Fruit fly (Drosophila melanogaster) whole organism, embryonic: ENCODE results near the gene CG13022.

Experiments used
- Ada2b ChIP-seq: fragments of 200-800 bp; sonication (Bioruptor generic); IDR thresholded peaks from 2 replicates; pipeline ENCODE4 v1.3.6; 2022; ENCODE audit warnings: missing biosample characterization, missing genetic modification characterization
- B-H2 ChIP-seq: fragments of 200-800 bp; sonication (Bioruptor generic); optimal IDR thresholded peaks from 2 replicates; lab custom pipeline; 2018; ENCODE audit warnings: missing biosample characterization, mild to moderate bottlenecking, missing genetic modification characterization
- Bgb ChIP-seq: fragments of 200-800 bp; sonication (Bioruptor generic); IDR thresholded peaks from 2 replicates; pipeline ENCODE4 v1.3.6; 2022; ENCODE audit warnings: missing biosample characterization, missing genetic modification characterization; ENCODE audit not compliant: partially characterized antibody
- Blimp-1 ChIP-seq: fragments of 200-800 bp; sonication (Bioruptor generic); optimal IDR thresholded peaks from 3 replicates; lab custom pipeline; 2018; ENCODE audit warnings: missing biosample characterization, missing genetic modification characterization, mild to moderate bottlenecking, moderate library complexity, missing genetic modification reagents
- CG1024 ChIP-seq: fragments of 200-800 bp; sonication (Bioruptor generic); IDR thresholded peaks from 2 replicates; pipeline ENCODE4 v1.3.6; 2022; ENCODE audit warnings: missing biosample characterization, missing genetic modification characterization
- CG10431 ChIP-seq: fragments of 200-800 bp; sonication (Bioruptor generic); optimal IDR thresholded peaks from 3 replicates; lab custom pipeline; 2018; ENCODE audit warnings: missing biosample characterization, mild to moderate bottlenecking, missing genetic modification characterization
- CG11723 ChIP-seq: fragments of 200-800 bp; sonication (Bioruptor generic); optimal IDR thresholded peaks from 2 replicates; lab custom pipeline; 2017; ENCODE audit warnings: missing biosample characterization, mild to moderate bottlenecking, missing genetic modification characterization
- CG12769 ChIP-seq: fragments of 200-800 bp; sonication (Bioruptor generic); optimal IDR thresholded peaks from 2 replicates; lab custom pipeline; 2019; ENCODE audit warnings: missing biosample characterization, mild to moderate bottlenecking, missing genetic modification characterization, moderate library complexity
- CG13287 ChIP-seq: fragments of 200-800 bp; sonication (Bioruptor generic); IDR thresholded peaks from 2 replicates; pipeline ENCODE4 v1.3.6; 2022; ENCODE audit warnings: missing biosample characterization, missing genetic modification characterization; ENCODE audit not compliant: partially characterized antibody
- CG14667 ChIP-seq: fragments of 200-800 bp; sonication (Bioruptor generic); IDR thresholded peaks from 2 replicates; pipeline ENCODE4 v1.3.6; 2022; ENCODE audit warnings: missing biosample characterization, missing genetic modification characterization
- CG15073 ChIP-seq: fragments of 200-800 bp; sonication (Bioruptor generic); optimal IDR thresholded peaks from 2 replicates; lab custom pipeline; 2016; ENCODE audit warnings: missing biosample characterization, missing genetic modification characterization
- CG15269 ChIP-seq: fragments of 200-800 bp; sonication (Bioruptor generic); optimal IDR thresholded peaks from 2 replicates; lab custom pipeline; 2018; ENCODE audit warnings: missing biosample characterization, mild to moderate bottlenecking, missing genetic modification characterization, moderate library complexity
- CG15514 ChIP-seq: fragments of 200-800 bp; sonication (Bioruptor generic); optimal IDR thresholded peaks from 3 replicates; lab custom pipeline; 2017; ENCODE audit warnings: missing biosample characterization, missing genetic modification characterization, mild to moderate bottlenecking, moderate library complexity, missing genetic modification reagents
- CG15601 ChIP-seq: fragments of 200-800 bp; sonication (Bioruptor generic); optimal IDR thresholded peaks from 3 replicates; lab custom pipeline; 2019; ENCODE audit warnings: missing biosample characterization, mild to moderate bottlenecking, missing genetic modification characterization, moderate library complexity
- CG16779 ChIP-seq: fragments of 200-800 bp; sonication (Bioruptor generic); IDR thresholded peaks from 2 replicates; pipeline ENCODE4 v1.3.6; 2022; ENCODE audit warnings: missing biosample characterization, missing genetic modification characterization
- CG16813 ChIP-seq: fragments of 200-800 bp; sonication (Bioruptor generic); IDR thresholded peaks from 3 replicates; pipeline ENCODE4 v1.3.6; 2022; ENCODE audit warnings: missing biosample characterization, missing genetic modification characterization; ENCODE audit not compliant: partially characterized antibody
- CG17186 ChIP-seq: fragments of 200-800 bp; sonication (Bioruptor generic); optimal IDR thresholded peaks from 3 replicates; lab custom pipeline; 2017; ENCODE audit warnings: missing biosample characterization, missing genetic modification reagents, missing genetic modification characterization
- CG17912 ChIP-seq: fragments of 200-800 bp; sonication (Bioruptor generic); optimal IDR thresholded peaks from 2 replicates; lab custom pipeline; 2018; ENCODE audit warnings: missing biosample characterization, mild to moderate bottlenecking, missing genetic modification characterization
- CG2199 ChIP-seq: fragments of 200-800 bp; sonication (Bioruptor generic); IDR thresholded peaks from 3 replicates; pipeline ENCODE4 v1.3.6; 2022; ENCODE audit warnings: missing biosample characterization, missing genetic modification characterization
- CG34422 ChIP-seq: fragments of 200-800 bp; sonication (Bioruptor generic); IDR thresholded peaks from 3 replicates; pipeline ENCODE4 v1.3.6; 2022; ENCODE audit warnings: missing biosample characterization, missing genetic modification characterization
- CG6175 ChIP-seq: fragments of 200-800 bp; sonication (Bioruptor generic); IDR thresholded peaks from 3 replicates; pipeline ENCODE4 v1.3.6; 2022; ENCODE audit warnings: missing biosample characterization, missing genetic modification characterization
- CG7556 ChIP-seq: fragments of 200-800 bp; sonication (Bioruptor generic); optimal IDR thresholded peaks from 2 replicates; lab custom pipeline; 2017; ENCODE audit warnings: missing biosample characterization, mild to moderate bottlenecking, missing genetic modification characterization
- CG7745 ChIP-seq: fragments of 200-800 bp; sonication (Bioruptor generic); optimal IDR thresholded peaks from 2 replicates; lab custom pipeline; 2018; ENCODE audit warnings: missing biosample characterization, mild to moderate bottlenecking, missing genetic modification characterization, moderate library complexity
- CTCF ChIP-seq: fragments of 200-800 bp; sonication (Bioruptor generic); optimal IDR thresholded peaks from 2 replicates; lab custom pipeline; 2017; ENCODE audit warnings: missing biosample characterization, mild to moderate bottlenecking, missing genetic modification characterization, moderate library complexity
- Dip2 ChIP-seq: fragments of 200-800 bp; sonication (Bioruptor generic); IDR thresholded peaks from 2 replicates; pipeline ENCODE4 v1.3.6; 2022; ENCODE audit warnings: missing biosample characterization, missing genetic modification characterization
- Dll ChIP-seq: fragments of 200-800 bp; sonication (Bioruptor generic); IDR thresholded peaks from 4 replicates; pipeline ENCODE4 v1.3.6; 2022; ENCODE audit warnings: missing biosample characterization, missing genetic modification characterization; ENCODE audit not compliant: partially characterized antibody
- Fer2 ChIP-seq: fragments of 200-800 bp; sonication (Bioruptor generic); optimal IDR thresholded peaks from 2 replicates; lab custom pipeline; 2018; ENCODE audit warnings: missing biosample characterization, mild to moderate bottlenecking, missing genetic modification characterization, moderate library complexity
- Fer3 ChIP-seq: fragments of 200-800 bp; sonication (Bioruptor generic); optimal IDR thresholded peaks from 2 replicates; lab custom pipeline; 2018; ENCODE audit warnings: missing biosample characterization, mild to moderate bottlenecking, missing genetic modification characterization, moderate library complexity
- Hmx ChIP-seq: fragments of 200-800 bp; sonication (Bioruptor generic); optimal IDR thresholded peaks from 2 replicates; lab custom pipeline; 2016; ENCODE audit warnings: missing biosample characterization, missing genetic modification characterization
- Med ChIP-seq: fragments of 200-800 bp; sonication (Bioruptor generic); peaks from one replicate; lab custom pipeline; 2016; ENCODE audit warnings: missing biosample characterization, missing genetic modification characterization, mild to moderate bottlenecking, inconsistent platforms, moderate library complexity
- Nf-YB ChIP-seq: fragments of 200-800 bp; sonication (Bioruptor generic); optimal IDR thresholded peaks from 3 replicates; lab custom pipeline; 2019; ENCODE audit warnings: missing biosample characterization, mild to moderate bottlenecking, missing genetic modification characterization, moderate library complexity
- Sry-β ChIP-seq: fragments of 200-800 bp; sonication (Bioruptor generic); optimal IDR thresholded peaks from 2 replicates; lab custom pipeline; 2018; ENCODE audit warnings: missing biosample characterization, mild to moderate bottlenecking, missing genetic modification characterization, moderate library complexity
- abd-A ChIP-seq: fragments of 200-800 bp; sonication (Bioruptor generic); optimal IDR thresholded peaks from 3 replicates; lab custom pipeline; 2019; ENCODE audit warnings: missing biosample characterization, mild to moderate bottlenecking, missing genetic modification characterization, moderate library complexity
- amos ChIP-seq: fragments of 200-800 bp; sonication (Bioruptor generic); IDR thresholded peaks from 2 replicates; pipeline ENCODE4 v1.3.6; 2022; ENCODE audit warnings: missing biosample characterization, missing genetic modification characterization; ENCODE audit not compliant: partially characterized antibody
- aop ChIP-seq: fragments of 200-800 bp; sonication (Bioruptor generic); IDR thresholded peaks from 2 replicates; pipeline ENCODE4 v1.3.6; 2022; ENCODE audit warnings: missing biosample characterization, missing genetic modification characterization
- croc ChIP-seq: fragments of 200-800 bp; sonication (Bioruptor generic); conservative IDR thresholded peaks from 3 replicates; pipeline ENCODE4 v1.3.6; 2022; ENCODE audit warnings: missing biosample characterization, missing genetic modification characterization
- hb ChIP-seq: fragments of 200-800 bp; sonication (Bioruptor generic); IDR thresholded peaks from 3 replicates; pipeline ENCODE4 v1.3.6; 2022; ENCODE audit warnings: missing biosample characterization, missing genetic modification characterization; ENCODE audit not compliant: partially characterized antibody
- knrl ChIP-seq: fragments of 200-800 bp; sonication (Bioruptor generic); IDR thresholded peaks from 3 replicates; pipeline ENCODE4 v1.3.6; 2022; ENCODE audit warnings: missing biosample characterization, missing genetic modification characterization; ENCODE audit not compliant: partially characterized antibody
- maf-S ChIP-seq: fragments of 200-800 bp; sonication (Bioruptor generic); optimal IDR thresholded peaks from 2 replicates; lab custom pipeline; 2016; ENCODE audit warnings: missing biosample characterization, missing genetic modification characterization
- pzg ChIP-seq: fragments of 200-800 bp; sonication (Bioruptor generic); optimal IDR thresholded peaks from 3 replicates; lab custom pipeline; 2018; ENCODE audit warnings: missing biosample characterization, mild to moderate bottlenecking, missing genetic modification characterization, moderate library complexity
- sna ChIP-seq: fragments of 200-800 bp; sonication (Bioruptor generic); IDR thresholded peaks from 2 replicates; pipeline ENCODE4 v1.3.6; 2022; ENCODE audit warnings: missing biosample characterization, missing genetic modification characterization; ENCODE audit not compliant: partially characterized antibody
- ttk ChIP-seq: fragments of 200-800 bp; sonication (Bioruptor generic); IDR thresholded peaks from 2 replicates; pipeline ENCODE4 v2.1.2; 2022; ENCODE audit warnings: missing biosample characterization, missing genetic modification characterization
- vfl ChIP-seq: fragments of 200-800 bp; sonication (Bioruptor generic); optimal IDR thresholded peaks from 2 replicates; lab custom pipeline; 2016; ENCODE audit warnings: missing biosample characterization, missing genetic modification characterization
- vvl ChIP-seq: fragments of 200-800 bp; sonication (Bioruptor generic); IDR thresholded peaks from 2 replicates; pipeline ENCODE4 v1.3.6; 2022; ENCODE audit warnings: missing biosample characterization, missing genetic modification characterization
- wek ChIP-seq: fragments of 200-800 bp; sonication (Bioruptor generic); optimal IDR thresholded peaks from 3 replicates; lab custom pipeline; 2018; ENCODE audit warnings: missing biosample characterization, mild to moderate bottlenecking, missing genetic modification characterization, moderate library complexity
- zfh1 ChIP-seq: fragments of 200-800 bp; sonication (Bioruptor generic); IDR thresholded peaks from 3 replicates; pipeline ENCODE4 v1.3.6; 2022; ENCODE audit warnings: missing biosample characterization, missing genetic modification characterization

The CG13022 gene

DNA sequence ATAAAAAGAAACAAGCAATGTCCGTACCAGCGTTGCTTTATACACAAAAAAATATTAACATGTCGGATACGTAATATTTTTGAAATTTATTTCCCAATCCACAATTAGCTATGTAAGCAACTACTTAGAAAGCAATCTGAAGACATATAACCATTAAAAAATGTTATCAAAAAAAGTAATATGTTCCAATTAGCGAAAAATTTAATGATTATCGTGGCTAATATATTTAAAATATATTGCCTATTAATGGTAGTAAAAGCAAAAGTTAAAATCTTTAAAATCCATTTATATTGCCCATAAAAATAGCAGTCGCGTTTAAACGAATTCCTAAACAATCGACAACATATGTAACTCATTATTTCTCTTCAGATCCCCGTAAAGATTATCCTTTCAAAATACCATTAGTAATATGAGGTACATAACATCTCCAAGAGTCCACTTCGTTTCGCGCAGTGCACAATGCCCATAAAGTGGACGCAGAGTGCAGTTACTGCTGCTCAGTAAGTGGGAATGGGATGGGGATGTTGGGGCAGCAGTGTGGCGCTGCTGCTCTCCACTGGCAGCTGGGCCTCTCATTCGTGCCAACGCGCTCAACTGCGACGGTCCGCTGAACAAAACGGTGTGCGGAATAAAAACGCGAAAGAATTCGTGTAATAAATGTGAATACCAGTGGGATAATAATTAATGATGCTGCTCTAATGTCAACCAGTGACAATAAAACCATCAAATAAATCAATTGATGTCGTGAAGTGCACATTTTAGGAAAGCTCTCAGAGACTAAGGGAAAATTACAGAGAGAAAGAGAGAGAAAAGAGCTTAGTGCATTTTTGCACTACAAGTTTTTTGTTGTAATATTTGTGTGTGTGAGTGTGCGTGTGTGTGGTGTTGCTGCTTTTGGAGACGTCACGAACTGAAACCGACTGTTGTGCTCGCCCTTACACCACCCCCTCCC is 47.6 kb upstream of the CG13022 start (continued):
- TF ChIP-seq Dip2 (no peak), sna (GFP tag; lab: Robert Waterston, UW) (no peak), CG11723 (GFP tag; lab: Kevin White, UChicago) (peak; percentile 1), CG34422 (GFP tag; lab: Robert Waterston, UW) (no peak; the same call in 1 of the 3 replicates), Nf-YB (GFP tag; lab: Kevin White, UChicago) (peak; percentile 35), Ada2b (peak; percentile 49; the same call in 1 of the 2 replicates), CG16779 (GFP tag; lab: Robert Waterston, UW) (no peak), CG1024 (GFP tag; lab: Robert Waterston, UW) (peak; percentile 49; the same call in 1 of the 2 replicates), CG15269 (tag; lab: Kevin White, UChicago) (peak; percentile 69), CG15601 (tag; lab: Kevin White, UChicago) (no peak), Fer3 (tag; lab: Kevin White, UChicago) (no peak)

DNA sequence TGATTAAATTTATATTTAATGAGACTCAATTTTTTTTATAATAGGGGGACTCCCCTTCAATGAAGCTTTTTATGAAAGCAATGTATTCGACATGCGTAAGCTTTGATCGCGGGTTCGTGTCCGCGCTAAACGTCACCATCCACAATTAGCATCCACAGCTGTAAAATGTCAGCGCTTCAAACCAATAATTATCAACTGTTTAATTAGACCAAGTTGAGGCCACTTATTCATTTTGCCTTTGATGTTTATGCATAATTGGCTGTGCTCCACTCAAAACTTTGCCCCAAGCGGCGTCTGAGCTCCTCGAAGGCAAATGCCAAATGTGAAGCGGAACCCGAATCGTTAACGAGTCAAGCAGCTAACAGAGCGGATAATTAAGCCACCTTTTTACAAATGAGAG is 46.8 kb upstream of the CG13022 start:
- peak; percentile 32; the same call in 1 of the 4 replicates for TF ChIP-seq Dll (GFP tag; lab: Robert Waterston, UW)
- no peak for TF ChIP-seq CG10431
- TF ChIP-seq Hmx, result no peak
- TF ChIP-seq Blimp-1 (GFP tag; lab: Kevin White, UChicago), result peak; percentile 97
- peak; percentile 13 for TF ChIP-seq CG17912
- TF ChIP-seq amos, result peak; percentile 35; the same call in 1 of the 2 replicates
- TF ChIP-seq CG7556 (GFP tag; lab: Kevin White, UChicago), result no peak
- TF ChIP-seq wek (GFP tag; lab: Kevin White, UChicago), result peak; percentile 94
- 0 out of 3 replicates have a peak, but pooled peaks have one; percentile 26 for TF ChIP-seq CG2199 (GFP tag; lab: Robert Waterston, UW)
- no peak for TF ChIP-seq CG14667 (GFP tag; lab: Robert Waterston, UW)
- peak; percentile 9 for TF ChIP-seq B-H2
- no peak for TF ChIP-seq hb (GFP tag; lab: Robert Waterston, UW)
- peak; percentile 76 for TF ChIP-seq CTCF
- no peak for TF ChIP-seq Fer2
- peak; percentile 29; the same call in 1 of the 3 replicates for TF ChIP-seq knrl (GFP tag; lab: Robert Waterston, UW)
- TF ChIP-seq CG15073 (GFP tag; lab: Kevin White, UChicago), result no peak
- TF ChIP-seq CG12769 (tag; lab: Kevin White, UChicago), result peak; percentile 60
- peak; percentile 61 for TF ChIP-seq Med (GFP tag; lab: Kevin White, UChicago)
- no peak for TF ChIP-seq maf-S (GFP tag; lab: Kevin White, UChicago)
- TF ChIP-seq ttk (GFP tag; lab: Robert Waterston, UW), result no peak
- TF ChIP-seq vfl, result no peak
- no peak for TF ChIP-seq aop (GFP tag; lab: Robert Waterston, UW)
- TF ChIP-seq abd-A (tag; lab: Kevin White, UChicago), result peak; percentile 73
- TF ChIP-seq vvl (GFP tag; lab: Robert Waterston, UW), result peak; percentile 56
- no peak for TF ChIP-seq croc
- TF ChIP-seq CG6175 (GFP tag; lab: Robert Waterston, UW), result peak; percentile 73; the same call in 2 of the 3 replicates
- TF ChIP-seq CG13287 (GFP tag; lab: Robert Waterston, UW), result peak; percentile 55; the same call in 1 of the 2 replicates
- TF ChIP-seq CG16813, result peak; percentile 26; the same call in 1 of the 3 replicates
- no peak for TF ChIP-seq Sry-β
- TF ChIP-seq CG17186 (GFP tag; lab: Kevin White, UChicago), result no peak
- peak; percentile 46; the same call in 1 of the 2 replicates for TF ChIP-seq Bgb (GFP tag; lab: Robert Waterston, UW)
- TF ChIP-seq CG7745 (tag; lab: Kevin White, UChicago), result peak; percentile 83
- no peak for TF ChIP-seq zfh1 (GFP tag; lab: Robert Waterston, UW)
- peak; percentile 6 for TF ChIP-seq CG15514
- peak; percentile 8 for TF ChIP-seq pzg (GFP tag; lab: Kevin White, UChicago)
